Worm (Caenorhabditis elegans) whole organism, late embryonic: ENCODE data around the gene K08E3.2.

Source experiments
- C08G9.2 ChIP-seq: sonication (generic microtip); optimal IDR thresholded peaks from 2 replicates; lab custom pipeline; 2016; ENCODE audit warnings: mild to moderate bottlenecking, missing genetic modification characterization, moderate library complexity, missing compliant biosample characterization
- K02D7.2 ChIP-seq: sonication (generic microtip); optimal IDR thresholded peaks from 2 replicates; lab custom pipeline; 2017; ENCODE audit warnings: mild to moderate bottlenecking, missing genetic modification characterization, missing compliant biosample characterization
- T23F11.4 ChIP-seq: fragments of 200-800 bp; sonication (Bioruptor generic); optimal IDR thresholded peaks from 2 replicates; lab custom pipeline; 2018; ENCODE audit warnings: mild to moderate bottlenecking, missing genetic modification characterization, missing compliant biosample characterization
- Y22D7AL.16 ChIP-seq: sonication (generic microtip); optimal IDR thresholded peaks from 2 replicates; lab custom pipeline; 2016; ENCODE audit warnings: missing genetic modification characterization, missing compliant biosample characterization
- ama-1 ChIP-seq: fragments of 150-350 bp; optimal IDR thresholded peaks from 2 replicates; lab custom pipeline; 2014
- ceh-30 ChIP-seq: fragments of 150-350 bp; optimal IDR thresholded peaks from 2 replicates; lab custom pipeline; 2014; ENCODE audit warnings: missing biosample characterization, missing genetic modification characterization
- ceh-48 ChIP-seq: sonication (generic microtip); optimal IDR thresholded peaks from 2 replicates; lab custom pipeline; 2016; ENCODE audit warnings: missing genetic modification characterization, inconsistent platforms, missing compliant biosample characterization
- ceh-6 ChIP-seq: fragments of 200-800 bp; sonication (Bioruptor generic); optimal IDR thresholded peaks from 2 replicates; lab custom pipeline; 2018; ENCODE audit warnings: mild to moderate bottlenecking, missing genetic modification characterization, missing compliant biosample characterization
- dve-1 ChIP-seq: sonication (generic microtip); optimal IDR thresholded peaks from 2 replicates; lab custom pipeline; 2017; ENCODE audit warnings: antibody characterized with exemption, mild to moderate bottlenecking, missing genetic modification characterization, missing compliant biosample characterization
- elt-4 ChIP-seq: sonication (generic microtip); optimal IDR thresholded peaks from 2 replicates; lab custom pipeline; 2016; ENCODE audit warnings: missing genetic modification characterization, missing compliant biosample characterization
- eyg-1 ChIP-seq: sonication (generic microtip); optimal IDR thresholded peaks from 2 replicates; lab custom pipeline; 2016; ENCODE audit warnings: missing genotype, missing genetic modification characterization, missing compliant biosample characterization
- fax-1 ChIP-seq: sonication (generic microtip); optimal IDR thresholded peaks from 2 replicates; lab custom pipeline; 2016; ENCODE audit warnings: missing genotype, missing genetic modification characterization, missing compliant biosample characterization
- fkh-10 ChIP-seq: fragments of 150-350 bp; optimal IDR thresholded peaks from 2 replicates; lab custom pipeline; 2014; ENCODE audit warnings: missing biosample characterization, missing genetic modification reagents, missing genetic modification characterization
- gmeb-2 ChIP-seq: sonication (generic microtip); optimal IDR thresholded peaks from 2 replicates; lab custom pipeline; 2016; ENCODE audit warnings: missing genetic modification characterization, inconsistent platforms, missing compliant biosample characterization
- hlh-30 ChIP-seq: sonication (generic microtip); optimal IDR thresholded peaks from 2 replicates; lab custom pipeline; 2017; ENCODE audit warnings: antibody characterized with exemption, missing genetic modification characterization, missing compliant biosample characterization; ENCODE audit not compliant: insufficient read depth
- hlh-6 ChIP-seq: sonication (generic microtip); optimal IDR thresholded peaks from 2 replicates; lab custom pipeline; 2016; ENCODE audit warnings: missing genotype, missing genetic modification characterization, missing compliant biosample characterization
- hlh-8 ChIP-seq: sonication (generic microtip); optimal IDR thresholded peaks from 2 replicates; lab custom pipeline; 2016; ENCODE audit warnings: missing genotype, missing genetic modification characterization, missing compliant biosample characterization
- madf-2 ChIP-seq: sonication (generic microtip); optimal IDR thresholded peaks from 2 replicates; lab custom pipeline; 2017; ENCODE audit warnings: missing genetic modification characterization, missing compliant biosample characterization
- nfya-1 ChIP-seq: sonication (generic microtip); optimal IDR thresholded peaks from 2 replicates; lab custom pipeline; 2017; ENCODE audit warnings: missing genetic modification characterization, mild to moderate bottlenecking, missing compliant biosample characterization, antibody characterized with exemption, moderate library complexity
- nhr-11 ChIP-seq: fragments of 150-350 bp; optimal IDR thresholded peaks from 2 replicates; lab custom pipeline; 2014; ENCODE audit warnings: missing biosample characterization, missing genetic modification characterization
- odd-2 ChIP-seq: sonication (generic microtip); optimal IDR thresholded peaks from 2 replicates; lab custom pipeline; 2017; ENCODE audit warnings: antibody characterized with exemption, mild to moderate bottlenecking, missing genetic modification characterization, missing compliant biosample characterization
- pag-3 ChIP-seq: sonication (generic microtip); optimal IDR thresholded peaks from 2 replicates; lab custom pipeline; 2016; ENCODE audit warnings: missing compliant biosample characterization, missing genetic modification characterization, borderline replicate concordance
- pat-9 ChIP-seq: fragments of 200-800 bp; sonication (Bioruptor generic); optimal IDR thresholded peaks from 2 replicates; lab custom pipeline; 2018; ENCODE audit warnings: mild to moderate bottlenecking, missing genetic modification characterization, moderate library complexity, missing compliant biosample characterization
- pha-2 ChIP-seq: sonication (generic microtip); optimal IDR thresholded peaks from 2 replicates; lab custom pipeline; 2017; ENCODE audit warnings: mild to moderate bottlenecking, missing genetic modification characterization, missing compliant biosample characterization
- ref-2 ChIP-seq: sonication (generic microtip); optimal IDR thresholded peaks from 2 replicates; lab custom pipeline; 2016; ENCODE audit warnings: missing genetic modification characterization, missing compliant biosample characterization
- sdc-2 ChIP-seq: sonication (generic microtip); optimal IDR thresholded peaks from 2 replicates; lab custom pipeline; 2016; ENCODE audit warnings: missing genotype, missing genetic modification characterization, missing compliant biosample characterization
- sox-4 ChIP-seq: sonication (generic microtip); optimal IDR thresholded peaks from 2 replicates; lab custom pipeline; 2017; ENCODE audit warnings: mild to moderate bottlenecking, missing genetic modification characterization, inconsistent platforms, missing compliant biosample characterization
- tbx-2 ChIP-seq: sonication (generic microtip); optimal IDR thresholded peaks from 2 replicates; lab custom pipeline; 2016; ENCODE audit warnings: missing genetic modification characterization, missing compliant biosample characterization
- tbx-7 ChIP-seq: sonication (generic microtip); optimal IDR thresholded peaks from 2 replicates; lab custom pipeline; 2016; ENCODE audit warnings: missing genotype, missing genetic modification characterization, missing compliant biosample characterization
- unc-42 ChIP-seq: sonication (generic microtip); optimal IDR thresholded peaks from 2 replicates; lab custom pipeline; 2016; ENCODE audit warnings: missing genotype, missing genetic modification characterization, missing compliant biosample characterization
- unc-55 ChIP-seq: sonication (generic microtip); optimal IDR thresholded peaks from 2 replicates; lab custom pipeline; 2017; ENCODE audit warnings: missing biosample characterization, missing genetic modification reagents, missing genetic modification characterization
- unc-86 ChIP-seq: sonication (generic microtip); optimal IDR thresholded peaks from 2 replicates; lab custom pipeline; 2016; ENCODE audit warnings: missing genetic modification characterization, missing compliant biosample characterization
- ztf-16 ChIP-seq: sonication (generic microtip); optimal IDR thresholded peaks from 2 replicates; lab custom pipeline; 2017; ENCODE audit warnings: missing genetic modification characterization, missing compliant biosample characterization

K08E3.2 gene

ce11 chrIII:13731589-13731988 is 16.9 kb downstream of the K08E3.2 start, which contains the start of gene W06F12.2:
Gene W06F12.2, minus strand, starts transcription at chrIII:13731689.
- TF ChIP-seq eyg-1 (no peak), pag-3 (tag; lab: Kevin White, UChicago) (no peak), fax-1 (tag; lab: Kevin White, UChicago) (no peak), nhr-11 (tag; lab: Kevin White, UChicago) (no peak), ceh-6 (GFP tag; lab: Kevin White, UChicago) (no peak), ref-2 (tag; lab: Kevin White, UChicago) (no peak), odd-2 (tag; lab: Kevin White, UChicago) (no peak), unc-86 (tag; lab: Kevin White, UChicago) (no peak), tbx-2 (tag; lab: Kevin White, UChicago) (no peak), ceh-30 (tag; lab: Kevin White, UChicago) (no peak), sdc-2 (tag; lab: Kevin White, UChicago) (no peak), unc-55 (GFP tag; lab: Kevin White, UChicago) (no peak)

- no peak for TF ChIP-seq elt-4 (tag; lab: Kevin White, UChicago)
- no peak for TF ChIP-seq ama-1 (lab: Kevin White, UChicago)
- TF ChIP-seq sdc-2 (tag; lab: Kevin White, UChicago): no peak
- TF ChIP-seq C08G9.2: no peak
- TF ChIP-seq tbx-7 (tag; lab: Kevin White, UChicago): no peak
- no peak for TF ChIP-seq fkh-10 (GFP tag; lab: Kevin White, UChicago)
- TF ChIP-seq Y22D7AL.16 (tag; lab: Kevin White, UChicago): no peak
- TF ChIP-seq sox-4 (tag; lab: Kevin White, UChicago): no peak
- no peak for TF ChIP-seq dve-1 (tag; lab: Kevin White, UChicago)
- no peak for TF ChIP-seq gmeb-2 (tag; lab: Kevin White, UChicago)
- TF ChIP-seq T23F11.4 (GFP tag; lab: Kevin White, UChicago): no peak
- TF ChIP-seq ztf-16 (tag; lab: Kevin White, UChicago): no peak
- TF ChIP-seq K02D7.2 (tag; lab: Kevin White, UChicago): no peak
- no peak for TF ChIP-seq hlh-30
- no peak for TF ChIP-seq madf-2
Observed at ce11 chrIII:13729760-13730159, 18.7 kb downstream of the K08E3.2 start.

ce11 chrIII:13724018-13724892 is 24.2 kb downstream of the K08E3.2 start:
- peak; percentile 2 for TF ChIP-seq pha-2 (tag; lab: Kevin White, UChicago)
- TF ChIP-seq ceh-6 (GFP tag; lab: Kevin White, UChicago): no peak
- TF ChIP-seq, all 69 proteins: peak for 1

DNA sequence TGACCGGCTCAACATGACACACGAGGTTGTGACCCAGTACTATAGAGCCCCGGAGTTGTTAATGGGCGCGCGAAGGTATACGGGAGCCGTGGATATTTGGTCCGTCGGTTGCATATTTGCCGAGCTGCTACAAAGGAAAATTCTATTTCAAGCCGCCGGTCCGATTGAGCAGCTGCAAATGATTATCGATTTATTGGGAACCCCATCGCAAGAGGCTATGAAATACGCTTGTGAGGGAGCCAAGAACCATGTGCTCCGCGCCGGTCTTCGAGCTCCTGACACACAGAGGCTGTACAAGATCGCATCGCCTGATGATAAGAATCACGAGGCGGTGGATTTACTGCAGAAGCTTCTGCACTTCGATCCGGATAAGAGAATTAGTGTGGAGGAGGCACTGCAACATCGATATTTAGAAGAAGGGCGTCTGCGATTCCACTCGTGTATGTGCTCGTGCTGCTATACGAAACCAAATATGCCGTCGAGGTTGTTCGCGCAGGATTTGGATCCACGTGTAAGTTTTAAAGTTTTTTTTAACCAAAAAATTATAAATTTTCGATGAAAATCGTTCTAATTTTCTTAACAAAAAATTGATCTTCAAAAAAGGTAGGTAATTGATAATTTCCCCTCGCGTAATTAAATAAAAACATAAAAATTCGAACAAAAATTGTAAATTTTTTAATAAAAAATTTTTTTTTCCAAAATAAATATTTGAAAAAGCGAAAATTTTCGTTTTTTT is 25.9 kb downstream of the K08E3.2 start:
- no peak for TF ChIP-seq nfya-1 (tag; lab: Kevin White, UChicago)
- no peak for TF ChIP-seq ceh-6 (GFP tag; lab: Kevin White, UChicago)
- TF ChIP-seq unc-42 (tag; lab: Kevin White, UChicago): no peak
- TF ChIP-seq hlh-8 (tag; lab: Kevin White, UChicago): no peak
- no peak for TF ChIP-seq pat-9 (tag; lab: Kevin White, UChicago)
- TF ChIP-seq hlh-30: no peak
- TF ChIP-seq hlh-6: peak; percentile 11
- peak; percentile 24 for TF ChIP-seq ceh-48
